Fruit fly (Drosophila melanogaster) whole organism, pupa: ENCODE measurements around the gene CG14357.

ENCODE experiments used
- CG10348 ChIP-seq: fragments of 200-800 bp; sonication (Bioruptor generic); IDR thresholded peaks from 2 replicates; pipeline ENCODE4 v1.3.6; 2022; ENCODE audit warnings: missing biosample characterization, missing genetic modification characterization
- CG12605 ChIP-seq: fragments of 200-800 bp; sonication (Bioruptor generic); IDR thresholded peaks from 2 replicates; pipeline ENCODE4 v1.3.6; 2022; ENCODE audit warnings: missing biosample characterization, missing genetic modification characterization
- CG13204 ChIP-seq: fragments of 200-800 bp; sonication (Bioruptor generic); optimal IDR thresholded peaks from 2 replicates; lab custom pipeline; 2018; ENCODE audit warnings: missing biosample characterization, mild to moderate bottlenecking, missing genetic modification characterization, moderate library complexity
- CG14655 ChIP-seq: fragments of 200-800 bp; sonication (Bioruptor generic); optimal IDR thresholded peaks from 3 replicates; lab custom pipeline; 2017; ENCODE audit warnings: mild to moderate bottlenecking, missing biosample characterization, missing genetic modification reagents, missing genetic modification characterization
- CG15710 ChIP-seq: fragments of 200-800 bp; sonication (Bioruptor generic); optimal IDR thresholded peaks from 2 replicates; lab custom pipeline; 2018; ENCODE audit warnings: missing biosample characterization, mild to moderate bottlenecking, missing genetic modification characterization, moderate library complexity
- CG17806 ChIP-seq: fragments of 200-800 bp; sonication (Bioruptor generic); optimal IDR thresholded peaks from 2 replicates; lab custom pipeline; 2018; ENCODE audit warnings: missing biosample characterization, mild to moderate bottlenecking, missing genetic modification characterization, moderate library complexity
- CG32121 ChIP-seq: fragments of 200-800 bp; sonication (Bioruptor generic); IDR thresholded peaks from 2 replicates; pipeline ENCODE4 v1.3.6; 2022; ENCODE audit warnings: missing biosample characterization, missing genetic modification characterization
- CG34367 ChIP-seq: fragments of 200-800 bp; sonication (Bioruptor generic); optimal IDR thresholded peaks from 2 replicates; lab custom pipeline; 2018; ENCODE audit warnings: missing biosample characterization, mild to moderate bottlenecking, missing genetic modification characterization
- CG4496 ChIP-seq: fragments of 200-800 bp; sonication (Bioruptor generic); IDR thresholded peaks from 3 replicates; pipeline ENCODE4 v1.3.6; 2022; ENCODE audit warnings: missing biosample characterization, missing genetic modification characterization
- CG8159 ChIP-seq: fragments of 200-800 bp; sonication (Bioruptor generic); optimal IDR thresholded peaks from 3 replicates; lab custom pipeline; 2018; ENCODE audit warnings: missing biosample characterization, mild to moderate bottlenecking, missing genetic modification characterization, moderate library complexity
- CG8301 ChIP-seq: fragments of 200-800 bp; sonication (Bioruptor generic); optimal IDR thresholded peaks from 2 replicates; lab custom pipeline; 2018; ENCODE audit warnings: missing biosample characterization, mild to moderate bottlenecking, missing genetic modification characterization
- CG9948 ChIP-seq: fragments of 200-800 bp; sonication (Bioruptor generic); optimal IDR thresholded peaks from 2 replicates; lab custom pipeline; 2018; ENCODE audit warnings: missing biosample characterization, mild to moderate bottlenecking, missing genetic modification characterization, moderate library complexity
- D1 ChIP-seq: fragments of 200-800 bp; sonication (Bioruptor generic); optimal IDR thresholded peaks from 2 replicates; lab custom pipeline; 2018; ENCODE audit warnings: missing biosample characterization, mild to moderate bottlenecking, missing genetic modification characterization, moderate library complexity
- EcR ChIP-seq: fragments of 200-800 bp; sonication (Bioruptor generic); optimal IDR thresholded peaks from 3 replicates; lab custom pipeline; 2019; ENCODE audit warnings: missing biosample characterization, missing genetic modification characterization, mild to moderate bottlenecking, moderate library complexity, missing genetic modification reagents
- Ets98B ChIP-seq: fragments of 200-800 bp; sonication (Bioruptor generic); IDR thresholded peaks from 2 replicates; pipeline ENCODE4 v1.3.6; 2022; ENCODE audit warnings: missing biosample characterization, missing genetic modification characterization
- Pif1A ChIP-seq: fragments of 200-800 bp; sonication (Bioruptor generic); optimal IDR thresholded peaks from 3 replicates; lab custom pipeline; 2016; ENCODE audit warnings: missing biosample characterization, missing genetic modification characterization
- Pif1B ChIP-seq: fragments of 200-800 bp; sonication (Bioruptor generic); optimal IDR thresholded peaks from 3 replicates; lab custom pipeline; 2016; ENCODE audit warnings: missing biosample characterization, missing genetic modification characterization
- Snoo ChIP-seq: fragments of 200-800 bp; sonication (Bioruptor generic); optimal IDR thresholded peaks from 3 replicates; lab custom pipeline; 2017; ENCODE audit warnings: missing biosample characterization, mild to moderate bottlenecking, missing genetic modification characterization, inconsistent platforms
- fd96Ca ChIP-seq: fragments of 200-800 bp; sonication (Bioruptor generic); IDR thresholded peaks from 3 replicates; pipeline ENCODE4 v1.3.6; 2022; ENCODE audit warnings: missing biosample characterization, missing genetic modification characterization
- gl ChIP-seq: fragments of 200-800 bp; sonication (Bioruptor generic); optimal IDR thresholded peaks from 2 replicates; lab custom pipeline; 2018; ENCODE audit warnings: missing biosample characterization, mild to moderate bottlenecking, missing genetic modification characterization
- rn ChIP-seq: fragments of 200-800 bp; sonication (Bioruptor generic); IDR thresholded peaks from 2 replicates; pipeline ENCODE4 v1.3.6; 2022; ENCODE audit warnings: missing biosample characterization, missing genetic modification characterization

The CG14357 gene

dm6 chr3R:14109145-14109544 lies 2.8 kb downstream of the CG14357 start, which contains the start of gene Or88a:
Or88a (plus strand) TSS chr3R:14109445.
- TF ChIP-seq CG4496 (no peak), EcR (GFP tag; lab: Kevin White, UChicago) (no peak), CG9948 (no peak), CG14655 (GFP tag; lab: Kevin White, UChicago) (no peak), CG13204 (GFP tag; lab: Kevin White, UChicago) (no peak), fd96Ca (GFP tag; lab: Robert Waterston, UW) (no peak), CG12605 (GFP tag; lab: Robert Waterston, UW) (no peak), CG15710 (tag; lab: Kevin White, UChicago) (no peak)

DNA sequence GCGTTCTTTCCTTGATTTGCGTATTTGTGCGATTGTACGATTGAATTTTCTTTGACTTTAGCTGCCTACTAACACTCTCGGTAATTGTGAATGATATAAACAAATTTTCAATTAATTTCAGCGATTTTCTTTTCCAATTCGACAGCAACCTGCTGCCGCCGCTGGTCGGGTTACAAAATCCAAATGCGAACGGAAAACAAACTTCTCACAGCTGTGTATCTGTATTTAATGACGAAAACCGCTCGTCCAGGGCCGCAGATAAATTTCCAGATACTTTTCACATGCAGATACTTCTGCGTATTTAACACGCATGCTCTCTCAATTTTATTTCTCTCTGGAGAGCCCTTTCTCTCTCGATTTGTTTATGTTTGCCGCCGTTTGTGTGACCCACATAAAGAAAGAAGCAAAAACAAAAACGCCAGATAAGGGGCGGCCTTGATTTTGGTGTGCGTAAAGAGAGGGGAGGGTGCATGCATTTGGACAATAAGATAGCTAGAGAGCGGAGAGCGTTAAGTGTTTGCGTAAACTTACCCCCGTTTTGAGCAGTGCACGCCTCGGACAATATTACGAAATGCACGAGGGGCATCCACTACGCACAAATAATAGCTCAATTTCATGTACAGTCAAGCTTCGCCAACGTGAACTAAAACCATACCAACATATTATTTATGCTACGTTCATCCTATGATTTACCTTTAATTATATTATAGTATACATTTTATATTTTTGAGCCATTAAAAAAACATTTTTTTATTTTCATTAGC lies 3.6 kb downstream of the CG14357 start, which contains the start of gene CG12402:
TSS of gene CG12402 (minus strand) at position 164 of the 764 bp plus-strand sequence.
- TF ChIP-seq CG9948 (peak; percentile 16), CG8159 (tag; lab: Kevin White, UChicago) (peak; percentile 20), CG13204 (GFP tag; lab: Kevin White, UChicago) (no peak), CG10348 (GFP tag; lab: Robert Waterston, UW) (no peak), CG32121 (GFP tag; lab: Robert Waterston, UW) (peak; percentile 74), CG4496 (peak; percentile 60; the same call in 2 of the 3 replicates), CG14655 (GFP tag; lab: Kevin White, UChicago) (peak; percentile 40), rn (GFP tag; lab: Robert Waterston, UW) (0 out of 2 replicates have a peak, but pooled peaks have one; percentile 35), fd96Ca (GFP tag; lab: Robert Waterston, UW) (peak; percentile 68; the same call in 2 of the 3 replicates), Ets98B (GFP tag; lab: Robert Waterston, UW) (peak; percentile 70; the same call in 1 of the 2 replicates), Pif1B (GFP tag; lab: Kevin White, UChicago) (peak; percentile 8), Snoo (tag; lab: Kevin White, UChicago) (no peak), gl (no peak), EcR (GFP tag; lab: Kevin White, UChicago) (no peak), D1 (tag; lab: Kevin White, UChicago) (peak; percentile 14), CG15710 (tag; lab: Kevin White, UChicago) (no peak), CG12605 (GFP tag; lab: Robert Waterston, UW) (peak; percentile 70), CG17806 (tag; lab: Kevin White, UChicago) (no peak), Pif1A (GFP tag; lab: Kevin White, UChicago) (peak; percentile 14), CG8301 (tag; lab: Kevin White, UChicago) (no peak), CG34367 (no peak)
- TF ChIP-seq, all 21 proteins: peak for 12

DNA sequence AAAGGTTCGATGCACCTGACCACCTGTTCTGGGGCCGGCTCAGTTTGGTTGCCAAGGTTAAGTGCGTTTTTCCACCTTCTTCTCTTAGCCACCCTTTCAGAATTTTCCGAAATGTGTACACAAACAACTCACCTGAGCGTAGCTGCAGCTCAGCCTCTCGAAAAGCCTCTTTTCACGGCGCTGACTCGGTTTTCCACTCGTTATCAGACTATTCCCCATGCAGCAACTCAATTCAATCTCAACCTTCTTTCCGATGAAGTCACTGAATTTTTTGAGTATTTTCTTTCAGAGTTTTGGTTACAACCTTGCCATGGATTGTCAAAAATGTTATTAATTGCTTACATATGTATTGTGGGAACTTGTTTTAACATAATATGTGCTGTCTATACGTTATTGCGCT lies 4.4 kb downstream of the CG14357 start:
- TF ChIP-seq CG8159 (tag; lab: Kevin White, UChicago) (no peak), CG8301 (tag; lab: Kevin White, UChicago) (no peak), CG12605 (GFP tag; lab: Robert Waterston, UW) (no peak), CG9948 (no peak), CG15710 (tag; lab: Kevin White, UChicago) (no peak), Pif1A (GFP tag; lab: Kevin White, UChicago) (no peak), fd96Ca (GFP tag; lab: Robert Waterston, UW) (no peak), CG10348 (GFP tag; lab: Robert Waterston, UW) (no peak), CG32121 (GFP tag; lab: Robert Waterston, UW) (no peak), rn (GFP tag; lab: Robert Waterston, UW) (no peak), CG14655 (GFP tag; lab: Kevin White, UChicago) (no peak)

DNA sequence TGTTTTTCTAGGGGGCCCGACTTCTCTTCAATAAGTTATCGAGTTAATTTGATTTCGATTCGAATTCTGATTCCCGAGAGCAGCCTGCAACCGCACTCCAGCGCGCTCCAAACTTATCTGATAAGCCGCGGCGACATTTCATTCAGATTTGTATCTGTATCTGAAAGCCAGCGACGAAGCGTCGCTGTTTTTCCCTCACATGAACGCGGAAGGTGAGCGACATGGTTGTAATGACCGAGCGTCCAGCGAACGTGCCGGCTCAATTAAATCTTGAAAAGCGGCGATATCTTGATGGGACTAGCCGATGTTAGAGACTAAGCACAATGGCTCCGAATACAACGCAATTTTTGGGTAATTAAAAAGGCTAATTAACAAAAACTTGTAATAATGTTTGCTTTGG lies 8.9 kb downstream of the CG14357 start, which contains the start of gene PK1-R:
TSS of gene PK1-R (minus strand) at position 101 of the 400 bp plus-strand sequence.
- TF ChIP-seq CG8301 (tag; lab: Kevin White, UChicago) (no peak), CG14655 (GFP tag; lab: Kevin White, UChicago) (no peak), EcR (GFP tag; lab: Kevin White, UChicago) (no peak), CG12605 (GFP tag; lab: Robert Waterston, UW) (no peak), CG15710 (tag; lab: Kevin White, UChicago) (no peak), gl (no peak), Pif1B (GFP tag; lab: Kevin White, UChicago) (no peak), CG34367 (no peak), CG17806 (tag; lab: Kevin White, UChicago) (no peak)
- TF ChIP-seq, all 21 proteins: peak for 0

DNA sequence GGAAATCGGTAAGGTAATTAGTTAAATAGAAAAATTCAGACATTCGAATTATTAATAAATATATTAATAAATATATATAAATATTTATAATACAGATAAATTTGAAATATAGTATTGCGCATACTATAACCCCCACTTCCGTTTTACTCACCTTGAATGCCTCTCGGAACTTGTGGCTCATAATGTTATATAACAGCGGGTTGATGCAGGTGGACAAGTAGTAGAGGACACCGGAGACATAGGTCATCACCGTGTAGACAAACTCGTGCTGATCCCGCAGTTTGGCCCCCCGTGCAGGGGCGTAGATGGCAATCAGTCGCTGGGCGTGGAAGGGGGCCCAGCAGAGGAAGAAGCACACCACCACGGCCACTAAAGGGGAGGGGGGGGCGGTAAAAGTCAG lies 11.0 kb downstream of the CG14357 start:
- TF ChIP-seq CG9948: no peak

dm6 chr3R:14098527-14099109 lies 13.3 kb downstream of the CG14357 start:
- 0 out of 2 replicates have a peak, but pooled peaks have one; percentile 18 for TF ChIP-seq Ets98B (GFP tag; lab: Robert Waterston, UW)
- TF ChIP-seq CG8159 (tag; lab: Kevin White, UChicago): peak; percentile 82
- TF ChIP-seq CG32121 (GFP tag; lab: Robert Waterston, UW): 0 out of 2 replicates have a peak, but pooled peaks have one; percentile 27
- TF ChIP-seq CG4496: peak; percentile 60
- TF ChIP-seq CG17806 (tag; lab: Kevin White, UChicago): no peak
- TF ChIP-seq, all 21 proteins: peak for 4
